Worm (Caenorhabditis elegans) whole organism, dauer: ENCODE measurements around the gene lgx-1.

Experiments
- unc-62 ChIP-seq: sonication (generic microtip); optimal IDR thresholded peaks from 2 replicates; lab custom pipeline; 2017; ENCODE audit warnings: missing biosample characterization, missing genetic modification reagents, missing genetic modification characterization

The lgx-1 gene

DNA sequence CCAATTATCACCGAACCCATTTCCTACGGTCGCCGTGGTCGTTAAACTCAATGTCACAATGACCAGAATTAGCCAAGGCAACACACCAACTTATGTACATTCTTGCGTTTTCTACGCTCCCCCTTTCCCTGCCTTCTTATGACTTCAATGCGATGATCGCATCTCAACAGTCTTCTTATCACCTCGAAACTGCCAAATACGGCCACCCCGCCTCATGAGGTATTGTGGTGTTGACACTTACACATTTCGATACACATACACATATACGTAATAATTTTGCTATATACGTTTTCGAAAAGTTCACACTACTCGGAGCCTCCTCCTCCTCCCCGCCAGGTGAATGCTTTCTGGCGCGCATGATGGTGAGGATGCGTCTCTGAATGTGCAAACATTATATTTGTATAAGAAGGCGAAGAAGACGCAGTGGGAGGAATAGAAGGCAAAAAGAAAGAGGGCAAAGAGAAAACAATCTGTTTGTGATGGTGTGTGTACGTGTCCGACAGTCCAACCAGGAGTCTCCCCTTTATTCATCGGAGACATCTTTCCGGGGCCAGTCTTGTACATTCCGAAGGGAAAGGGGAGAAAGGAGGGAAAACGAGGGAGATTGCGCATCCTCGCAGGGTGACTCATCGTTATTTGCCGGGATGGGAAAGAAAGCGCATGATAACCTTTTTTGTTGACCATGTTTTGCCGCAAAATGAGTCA, 58.3 kb downstream of the lgx-1 start:
- no peak for TF ChIP-seq unc-62

DNA sequence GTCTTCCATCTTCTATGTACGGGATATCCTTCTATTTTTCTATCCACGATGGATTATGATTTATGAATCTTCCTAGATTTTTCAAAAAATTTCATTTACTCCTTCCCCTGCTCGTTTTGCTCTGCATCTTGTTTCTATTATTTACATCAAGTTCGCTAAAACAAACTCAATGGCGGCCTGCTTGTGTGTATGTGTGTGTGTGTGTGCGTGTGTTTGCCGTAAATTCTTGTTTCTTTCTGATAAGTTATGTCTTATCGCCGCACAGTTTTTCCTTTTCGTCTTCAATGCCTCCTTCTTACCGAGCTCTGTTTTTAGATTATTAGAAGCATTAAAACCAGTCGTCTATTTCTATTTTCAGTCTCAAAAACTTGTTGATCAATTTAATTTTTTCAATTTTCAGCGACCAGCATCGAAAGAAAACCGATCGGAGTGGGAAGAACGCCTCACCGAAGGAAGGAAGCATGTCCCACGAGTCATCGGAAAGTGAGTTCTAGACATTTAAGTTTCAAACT, 59.0 kb downstream of the lgx-1 start, which contains the start of gene dlg-1:
Gene dlg-1 (plus strand): TSS at position 401 of the 512 bp plus-strand sequence.
- no peak for TF ChIP-seq unc-62

DNA sequence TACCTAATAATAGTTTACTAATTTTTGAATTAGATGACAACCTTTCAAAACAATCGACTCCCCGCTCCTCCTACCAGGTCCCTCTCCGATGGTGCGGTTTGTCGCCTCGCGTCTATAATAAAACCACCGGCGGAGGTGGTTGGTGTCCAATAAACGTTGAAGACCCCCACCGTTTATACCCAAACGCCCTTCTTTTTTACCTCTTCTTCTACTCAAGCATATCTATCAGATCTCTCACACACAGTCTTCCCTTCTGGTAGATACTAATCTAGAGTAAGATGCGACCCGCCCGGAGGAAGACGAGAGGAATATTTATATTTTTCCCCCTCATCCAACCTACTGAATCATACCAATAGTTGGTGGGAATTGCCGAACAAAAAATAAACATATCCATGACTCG, 59.4 kb downstream of the lgx-1 start:
- TF ChIP-seq unc-62, result no peak

DNA sequence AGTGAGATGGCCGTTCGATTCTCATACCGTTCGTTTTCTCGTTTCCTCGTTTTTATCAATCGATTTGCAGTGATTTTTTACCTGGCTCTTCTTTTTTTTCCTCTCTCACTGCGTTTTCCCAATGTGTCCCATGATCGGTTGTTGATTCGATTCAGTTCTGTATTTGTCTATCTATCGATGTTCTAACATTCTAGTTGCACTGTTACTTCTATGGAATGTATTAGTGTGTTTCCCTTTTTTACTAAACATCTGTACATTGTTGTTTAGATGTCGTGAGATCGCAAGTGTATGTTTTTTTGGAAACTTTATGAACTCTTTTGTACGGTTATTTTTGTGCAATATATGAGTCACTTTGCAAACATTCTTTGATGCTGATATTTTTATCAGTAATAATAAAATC, 60.7 kb downstream of the lgx-1 start:
- TF ChIP-seq unc-62, result no peak

DNA sequence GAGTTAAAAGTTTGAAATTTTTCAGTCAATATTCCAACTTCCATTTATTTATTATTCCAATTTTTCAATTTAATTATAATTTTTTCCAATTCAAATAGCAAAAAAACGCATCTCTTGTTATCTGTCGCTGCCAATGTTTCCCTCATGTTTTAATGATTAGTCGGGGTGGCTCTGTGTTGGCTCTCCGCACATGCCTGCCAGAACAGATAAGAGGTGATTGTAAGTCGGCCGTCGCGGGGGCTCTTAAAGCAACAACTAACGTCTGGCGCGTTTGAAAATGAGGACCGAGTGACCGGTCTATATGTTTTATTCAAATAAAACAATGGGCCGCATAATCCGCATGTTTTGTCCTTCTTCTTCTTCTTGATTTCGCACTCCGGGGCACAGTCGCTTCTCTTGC, 62.0 kb downstream of the lgx-1 start:
- TF ChIP-seq unc-62, result no peak

DNA sequence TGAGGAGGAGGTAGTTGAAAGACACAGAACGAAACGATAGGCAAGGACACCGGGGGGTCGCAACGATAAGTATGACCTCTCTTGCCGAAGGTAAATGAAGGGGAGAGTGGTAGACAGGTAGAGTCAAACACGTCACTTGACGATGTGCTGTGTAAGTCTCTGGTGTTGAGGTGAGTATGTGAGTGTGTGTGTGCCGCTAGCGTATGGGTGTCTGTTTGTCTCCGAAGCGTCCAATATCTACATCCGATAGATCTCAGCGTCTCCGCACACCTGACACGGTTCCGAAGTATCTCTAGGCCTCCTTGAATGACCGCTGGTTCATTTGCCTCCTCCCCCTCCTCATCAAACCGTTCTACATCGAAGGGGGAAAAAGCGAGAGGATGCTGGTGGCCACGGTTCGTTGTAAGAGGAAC, 63.1 kb downstream of the lgx-1 start:
- TF ChIP-seq unc-62, result no peak
